Worm (Caenorhabditis elegans): Measurements from ENCODE around the gene srh-31.

DNA sequence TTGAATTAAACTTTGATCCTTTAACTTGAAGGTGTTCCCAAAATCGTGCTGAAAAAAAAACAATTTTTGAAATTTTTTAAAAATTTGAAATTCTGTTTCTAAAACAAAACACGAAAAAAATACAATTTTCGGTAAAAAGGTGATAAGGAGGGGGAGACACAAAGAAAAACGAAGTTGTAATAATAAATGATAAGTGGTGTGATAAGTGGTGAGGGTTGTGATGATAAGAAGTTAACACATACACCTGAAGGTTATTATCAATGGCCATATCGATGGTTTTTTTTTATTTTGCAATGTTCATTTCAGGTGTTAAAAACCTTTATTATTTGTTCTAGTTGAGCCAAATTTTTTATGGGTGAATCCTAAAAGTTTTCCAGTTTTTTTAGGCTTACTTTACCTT, 7.2 kb downstream of the srh-31 start, which contains the start of gene twk-33:
- TF ChIP-seq nhr-237 (tag; optimal IDR thresholded peaks at IDR 0.05) (no peak), lin-13 (tag; optimal IDR thresholded peaks at IDR 0.05) (no peak), unc-62 (GFP tag; optimal IDR thresholded peaks at IDR 0.05) (no peak), lsy-2 (tag; optimal IDR thresholded peaks at IDR 0.05) (no peak), nhr-76 (tag; optimal IDR thresholded peaks at IDR 0.05) (no peak), elt-3 (tag; optimal IDR thresholded peaks at IDR 0.05) (no peak), unc-39 (tag; optimal IDR thresholded peaks at IDR 0.05) (no peak), ztf-11 (tag; optimal IDR thresholded peaks at IDR 0.05) (no peak), blmp-1 (tag; optimal IDR thresholded peaks at IDR 0.05) (no peak)
